Worm (Caenorhabditis elegans): Measurements from ENCODE around the gene F21C10.4.
A peak's percentile ranks its signal among the peaks of the same experiment; 100 is the strongest.

F21C10.4 gene

ce11 chrV:9154772-9155171 is 28.4 kb downstream of the F21C10.4 start, which contains the start of gene B0222.5:
TSS of gene B0222.5 (minus strand) at chrV:9154872.
- TF ChIP-seq aha-1 (tag), result peak; percentile 66
- TF ChIP-seq jun-1 (tag; optimal IDR thresholded peaks at IDR 0.05), result no peak
- no peak for TF ChIP-seq ztf-7 (tag; optimal IDR thresholded peaks at IDR 0.05)
- TF ChIP-seq ZK337.2 (GFP tag; IDR thresholded peaks at IDR 0.05), result no peak
- TF ChIP-seq T20F7.1 (GFP tag; optimal IDR thresholded peaks at IDR 0.05), result no peak
- TF ChIP-seq Y48G9A.11 (GFP tag; IDR thresholded peaks at IDR 0.05), result no peak
- TF ChIP-seq php-3 (GFP tag; IDR thresholded peaks at IDR 0.05), result no peak

- TF ChIP-seq ces-1 (GFP tag; optimal IDR thresholded peaks at IDR 0.05) (no peak), nhr-48 (tag; optimal IDR thresholded peaks at IDR 0.05) (no peak), ceh-82 (tag; optimal IDR thresholded peaks at IDR 0.05) (no peak), hif-1 (tag; optimal IDR thresholded peaks at IDR 0.05) (no peak), fos-1 (tag; optimal IDR thresholded peaks at IDR 0.05) (no peak), mdt-29 (GFP tag; IDR thresholded peaks at IDR 0.05) (peak; percentile 91)
Observed at ce11 chrV:9155616-9156015, 29.2 kb downstream of the F21C10.4 start.

- TF ChIP-seq spr-3 (GFP tag; optimal IDR thresholded peaks at IDR 0.05), result no peak
- TF ChIP-seq mes-2 (tag; optimal IDR thresholded peaks at IDR 0.05; ENCODE audit: poor library complexity, severe bottlenecking), result no peak
- no peak for TF ChIP-seq gei-8 (GFP tag; optimal IDR thresholded peaks at IDR 0.05)
- TF ChIP-seq zag-1 (tag; optimal IDR thresholded peaks at IDR 0.05), result no peak
- no peak for TF ChIP-seq Y105C5A.15 (GFP tag; IDR thresholded peaks at IDR 0.05)
- TF ChIP-seq vab-7 (GFP tag; IDR thresholded peaks at IDR 0.05), result no peak
- no peak for TF ChIP-seq mep-1 (tag; optimal IDR thresholded peaks at IDR 0.05)
- TF ChIP-seq F44E2.7 (GFP tag; IDR thresholded peaks at IDR 0.05), result no peak
- TF ChIP-seq aha-1 (tag), result no peak
- no peak for TF ChIP-seq ceh-62 (tag; optimal IDR thresholded peaks at IDR 0.05)
- TF ChIP-seq nhr-111 (GFP tag; optimal IDR thresholded peaks at IDR 0.05), result no peak
- no peak for TF ChIP-seq nhr-102 (tag; optimal IDR thresholded peaks at IDR 0.05)
- no peak for TF ChIP-seq D1046.2 (GFP tag; IDR thresholded peaks at IDR 0.05)
- no peak for TF ChIP-seq nhr-41 (GFP tag; IDR thresholded peaks at IDR 0.05)
- TF ChIP-seq snpc-4 (tag; optimal IDR thresholded peaks at IDR 0.05), result no peak
- no peak for TF ChIP-seq pha-4 (GFP tag; IDR thresholded peaks at IDR 0.05)
- no peak for TF ChIP-seq pha-4 (tag; optimal IDR thresholded peaks at IDR 0.05)
- TF ChIP-seq skn-1 (tag; optimal IDR thresholded peaks at IDR 0.05), result no peak
- TF ChIP-seq lin-29 (GFP tag; IDR thresholded peaks at IDR 0.05), result no peak
- no peak for TF ChIP-seq hlh-30 (tag; optimal IDR thresholded peaks at IDR 0.05; ENCODE audit: insufficient read depth)
- TF ChIP-seq mxl-2 (GFP tag; conservative IDR thresholded peaks at IDR 0.05), result no peak
Observed at ce11 chrV:9156679-9157078, 30.3 kb downstream of the F21C10.4 start, which contains the start of gene B0222.15. TSS of gene B0222.15 (minus strand) at chrV:9156779.

- peak; percentile 81 for TF ChIP-seq fkh-10 (GFP tag; optimal IDR thresholded peaks at IDR 0.05)
- no peak for TF ChIP-seq F37D6.2 (tag; optimal IDR thresholded peaks at IDR 0.05)
- no peak for TF ChIP-seq mxl-2 (GFP tag; conservative IDR thresholded peaks at IDR 0.05)
- TF ChIP-seq mdl-1 (tag; optimal IDR thresholded peaks at IDR 0.05), result peak in 1 of 2 experiments; percentile 2
- peak; percentile 80 for TF ChIP-seq ces-1 (GFP tag; optimal IDR thresholded peaks at IDR 0.05)
Observed at ce11 chrV:9157597-9157996, 31.2 kb downstream of the F21C10.4 start.
